Worm (Caenorhabditis elegans) whole organism, L1 larva: ENCODE measurements around the gene K08D12.8.
A peak's percentile ranks its signal among the peaks of the same experiment; 100 is the strongest.

ENCODE experiments used
- C04F5.9 ChIP-seq: sonication (generic microtip); optimal IDR thresholded peaks from 2 replicates; lab custom pipeline; 2016; ENCODE audit warnings: missing genetic modification characterization, missing compliant biosample characterization
- C16A3.4 ChIP-seq: fragments of 150-350 bp; optimal IDR thresholded peaks from 2 replicates; lab custom pipeline; 2014; ENCODE audit warnings: missing biosample characterization, missing genetic modification characterization
- C34B4.2 ChIP-seq: sonication (generic microtip); optimal IDR thresholded peaks from 2 replicates; lab custom pipeline; 2017; ENCODE audit warnings: mild to moderate bottlenecking, missing genetic modification characterization, missing compliant biosample characterization
- F16B12.6 ChIP-seq: fragments of 150-350 bp; optimal IDR thresholded peaks from 2 replicates; lab custom pipeline; 2014; ENCODE audit warnings: missing biosample characterization, missing genetic modification characterization
- Y116A8C.19 ChIP-seq: sonication (generic microtip); optimal IDR thresholded peaks from 2 replicates; lab custom pipeline; 2016; ENCODE audit warnings: missing compliant biosample characterization, missing genetic modification characterization, borderline replicate concordance
- aly-2 ChIP-seq: fragments of 150-350 bp; optimal IDR thresholded peaks from 2 replicates; lab custom pipeline; 2014; ENCODE audit warnings: missing biosample characterization, missing genetic modification characterization
- ceh-8 ChIP-seq: fragments of 200-800 bp; sonication (Bioruptor generic); optimal IDR thresholded peaks from 2 replicates; lab custom pipeline; 2018; ENCODE audit warnings: mild to moderate bottlenecking, missing genetic modification characterization, moderate library complexity, missing compliant biosample characterization
- ceh-82 ChIP-seq, 3 experiments: fragments of 150-350 bp in 1 of 3; sonication (generic microtip) in 2 of 3; optimal IDR thresholded peaks; 2 replicates each; lab custom pipeline; 2014 to 2017; ENCODE audit warnings: missing biosample characterization in 3 of 3, missing genetic modification characterization in 3 of 3
- ceh-88 ChIP-seq: fragments of 200-800 bp; sonication (Bioruptor generic); IDR thresholded peaks from 2 replicates; pipeline ENCODE4 v1.3.6; 2022; ENCODE audit warnings: missing genetic modification characterization, missing compliant biosample characterization
- ces-1 ChIP-seq: fragments of 150-350 bp; optimal IDR thresholded peaks from 2 replicates; lab custom pipeline; 2014; ENCODE audit warnings: missing biosample characterization, missing genetic modification reagents, missing genetic modification characterization
- dpl-1 ChIP-seq, 3 experiments: fragments of 150-350 bp in 2 of 3; sonication (generic microtip) in 1 of 3; optimal IDR thresholded peaks; 2 replicates each; lab custom pipeline; 2014 to 2017; ENCODE audit warnings: missing biosample characterization in 3 of 3, missing genetic modification characterization in 3 of 3, missing genetic modification reagents in 3 of 3
- dsc-1 ChIP-seq: sonication (generic microtip); optimal IDR thresholded peaks from 2 replicates; lab custom pipeline; 2016; ENCODE audit warnings: mild to moderate bottlenecking, missing genetic modification characterization, missing compliant biosample characterization
- efl-1 ChIP-seq, 4 experiments: fragments of 150-350 bp; optimal IDR thresholded peaks in 3 of 4; peaks in 1 of 4; 1 replicate in 1 of 4; 2 replicates in 3 of 4; lab custom pipeline; 2014; ENCODE audit warnings: missing biosample characterization in 2 of 4, missing genetic modification characterization in 2 of 4, missing genetic modification reagents in 2 of 4
- efl-3 ChIP-seq: fragments of 200-800 bp; sonication (Bioruptor generic); optimal IDR thresholded peaks from 2 replicates; lab custom pipeline; 2018; ENCODE audit warnings: mild to moderate bottlenecking, missing genetic modification characterization, missing compliant biosample characterization
- elt-3 ChIP-seq, 6 experiments: fragments of 150-350 bp in 1 of 6; sonication (generic microtip); optimal IDR thresholded peaks; 2 replicates each; lab custom pipeline; 2017 to 2018; ENCODE audit warnings: missing biosample characterization in 6 of 6, missing genetic modification characterization in 6 of 6, inconsistent platforms in 1 of 6
- ets-5 ChIP-seq: fragments of 200-800 bp; sonication (Bioruptor generic); IDR thresholded peaks from 2 replicates; pipeline ENCODE4 v1.3.6; 2022; ENCODE audit warnings: missing genetic modification characterization, missing compliant biosample characterization
- fkh-10 ChIP-seq: sonication (generic microtip); optimal IDR thresholded peaks from 2 replicates; lab custom pipeline; 2017; ENCODE audit warnings: missing biosample characterization, missing genetic modification reagents, missing genetic modification characterization
- fkh-8 ChIP-seq: sonication (generic microtip); optimal IDR thresholded peaks from 2 replicates; lab custom pipeline; 2016; ENCODE audit warnings: mild to moderate bottlenecking, missing genetic modification characterization, missing compliant biosample characterization
- fos-1 ChIP-seq: fragments of 150-350 bp; optimal IDR thresholded peaks from 2 replicates; lab custom pipeline; 2014; ENCODE audit warnings: missing biosample characterization, missing genetic modification characterization
- grh-1 ChIP-seq: fragments of 200-800 bp; sonication (Bioruptor generic); IDR thresholded peaks from 2 replicates; pipeline ENCODE4 v1.3.6; 2022; ENCODE audit warnings: missing genetic modification reagents, missing genetic modification characterization, missing compliant biosample characterization
- hlh-17 ChIP-seq: fragments of 200-800 bp; sonication (Bioruptor generic); optimal IDR thresholded peaks from 2 replicates; lab custom pipeline; 2018; ENCODE audit warnings: missing genetic modification characterization, mild to moderate bottlenecking, missing compliant biosample characterization, moderate library complexity, borderline replicate concordance
- hlh-4 ChIP-seq: sonication (generic microtip); optimal IDR thresholded peaks from 2 replicates; lab custom pipeline; 2016; ENCODE audit warnings: mild to moderate bottlenecking, missing genetic modification characterization, missing compliant biosample characterization
- hpl-2 ChIP-seq: fragments of 150-350 bp; optimal IDR thresholded peaks from 2 replicates; lab custom pipeline; 2014; ENCODE audit warnings: missing biosample characterization, missing genetic modification reagents, missing genetic modification characterization
- irx-1 ChIP-seq: sonication (generic microtip); optimal IDR thresholded peaks from 2 replicates; lab custom pipeline; 2016; ENCODE audit warnings: missing genetic modification characterization, missing compliant biosample characterization
- isw-1 ChIP-seq: fragments of 200-800 bp; sonication (Bioruptor generic); IDR thresholded peaks from 2 replicates; pipeline ENCODE4 v1.3.6; 2022; ENCODE audit warnings: missing genetic modification characterization, missing compliant biosample characterization
- jun-1 ChIP-seq: fragments of 150-350 bp; optimal IDR thresholded peaks from 2 replicates; lab custom pipeline; 2014; ENCODE audit warnings: missing biosample characterization, missing genetic modification reagents, missing genetic modification characterization
- lin-13 ChIP-seq: fragments of 150-350 bp; optimal IDR thresholded peaks from 2 replicates; lab custom pipeline; 2014; ENCODE audit warnings: missing biosample characterization, missing genetic modification reagents, missing genetic modification characterization
- lin-15B ChIP-seq: fragments of 150-350 bp; sonication (generic microtip); optimal IDR thresholded peaks from 3 replicates; lab custom pipeline; 2014; ENCODE audit warnings: missing biosample characterization, missing genetic modification characterization
- lin-35 ChIP-seq, 2 experiments: fragments of 150-350 bp; optimal IDR thresholded peaks; 2 replicates each; lab custom pipeline; 2014; ENCODE audit warnings: missing biosample characterization in 2 of 2, missing genetic modification characterization in 2 of 2, missing genetic modification reagents in 2 of 2
- mdl-1 ChIP-seq, 2 experiments: fragments of 150-350 bp; optimal IDR thresholded peaks; 2 replicates each; lab custom pipeline; 2014 to 2017; ENCODE audit warnings: missing biosample characterization in 2 of 2, missing genetic modification characterization in 2 of 2, inconsistent platforms in 1 of 2
- nhr-11 ChIP-seq: fragments of 150-350 bp; optimal IDR thresholded peaks from 2 replicates; lab custom pipeline; 2014; ENCODE audit warnings: missing biosample characterization, missing genetic modification characterization
- nhr-12 ChIP-seq: sonication (generic microtip); optimal IDR thresholded peaks from 2 replicates; lab custom pipeline; 2017; ENCODE audit warnings: missing biosample characterization, missing genetic modification characterization
- nhr-19 ChIP-seq: fragments of 200-800 bp; sonication (Bioruptor generic); conservative IDR thresholded peaks from 2 replicates; pipeline ENCODE4 v1.3.6; 2022; ENCODE audit warnings: missing genetic modification characterization, missing compliant biosample characterization
- nhr-20 ChIP-seq: sonication (generic microtip); optimal IDR thresholded peaks from 2 replicates; lab custom pipeline; 2016; ENCODE audit warnings: mild to moderate bottlenecking, missing genetic modification characterization, missing compliant biosample characterization
- nhr-237 ChIP-seq: fragments of 150-350 bp; optimal IDR thresholded peaks from 2 replicates; lab custom pipeline; 2014; ENCODE audit warnings: missing biosample characterization, missing genetic modification characterization
- nhr-28 ChIP-seq: fragments of 150-350 bp; optimal IDR thresholded peaks from 2 replicates; lab custom pipeline; 2014; ENCODE audit warnings: missing biosample characterization, missing genetic modification characterization
- nhr-71 ChIP-seq: sonication (generic microtip); optimal IDR thresholded peaks from 2 replicates; lab custom pipeline; 2016; ENCODE audit warnings: mild to moderate bottlenecking, missing genetic modification characterization, moderate library complexity, missing compliant biosample characterization
- nhr-76 ChIP-seq: sonication (generic microtip); optimal IDR thresholded peaks from 2 replicates; lab custom pipeline; 2017; ENCODE audit warnings: missing biosample characterization, missing genetic modification characterization
- nhr-77 ChIP-seq: fragments of 150-350 bp; optimal IDR thresholded peaks from 2 replicates; lab custom pipeline; 2014; ENCODE audit warnings: missing biosample characterization, missing genetic modification characterization
- nhr-84 ChIP-seq: sonication (generic microtip); optimal IDR thresholded peaks from 2 replicates; lab custom pipeline; 2017; ENCODE audit warnings: missing biosample characterization, missing genetic modification characterization
- nhr-85 ChIP-seq: sonication (generic microtip); peaks from one replicate; lab custom pipeline; 2016; ENCODE audit warnings: missing genetic modification characterization, inconsistent platforms, missing compliant biosample characterization
- nhr-90 ChIP-seq: sonication (generic microtip); optimal IDR thresholded peaks from 2 replicates; lab custom pipeline; 2016; ENCODE audit warnings: mild to moderate bottlenecking, missing genetic modification characterization, missing compliant biosample characterization; ENCODE audit not compliant: poor library complexity
- pqm-1 ChIP-seq: sonication (generic microtip); optimal IDR thresholded peaks from 3 replicates; lab custom pipeline; 2017; ENCODE audit warnings: missing biosample characterization, missing genetic modification characterization
- skn-1 ChIP-seq: fragments of 150-350 bp; optimal IDR thresholded peaks from 2 replicates; lab custom pipeline; 2014; ENCODE audit warnings: missing biosample characterization, missing genetic modification characterization
- snu-23 ChIP-seq: sonication (generic microtip); optimal IDR thresholded peaks from 2 replicates; lab custom pipeline; 2016; ENCODE audit warnings: missing genetic modification characterization, missing compliant biosample characterization
- sox-4 ChIP-seq: sonication (generic microtip); optimal IDR thresholded peaks from 2 replicates; lab custom pipeline; 2016; ENCODE audit warnings: missing genetic modification characterization, missing compliant biosample characterization
- sptf-1 ChIP-seq: fragments of 150-350 bp; optimal IDR thresholded peaks from 2 replicates; lab custom pipeline; 2014; ENCODE audit warnings: missing biosample characterization, missing genetic modification characterization
- swsn-7 ChIP-seq: sonication (generic microtip); optimal IDR thresholded peaks from 2 replicates; lab custom pipeline; 2016; ENCODE audit warnings: missing genetic modification characterization, missing compliant biosample characterization
- unc-130 ChIP-seq: fragments of 150-350 bp; optimal IDR thresholded peaks from 2 replicates; lab custom pipeline; 2017; ENCODE audit warnings: missing biosample characterization, missing genetic modification characterization, inconsistent platforms
- unc-98 ChIP-seq: fragments of 200-800 bp; sonication (Bioruptor generic); IDR thresholded peaks from 2 replicates; pipeline ENCODE4 v1.3.6; 2022; ENCODE audit warnings: missing genetic modification characterization, missing compliant biosample characterization
- zag-1 ChIP-seq: fragments of 150-350 bp; optimal IDR thresholded peaks from 2 replicates; lab custom pipeline; 2014; ENCODE audit warnings: missing biosample characterization, missing genetic modification characterization
- ztf-4 ChIP-seq: fragments of 150-350 bp; optimal IDR thresholded peaks from 2 replicates; lab custom pipeline; 2014; ENCODE audit warnings: missing biosample characterization, missing genetic modification characterization

Gene K08D12.8

ce11 chrIV:1709695-1710315 is 16.2 kb upstream of the K08D12.8 start, which contains the start of the genes pbs-1 and K08D12.3 (continued):
- TF ChIP-seq lin-15B (peak; percentile 78), zag-1 (tag; lab: Kevin White, UChicago) (no peak), nhr-20 (tag; lab: Kevin White, UChicago) (peak; percentile 81), lin-13 (peak; percentile 87), nhr-84 (tag; lab: Kevin White, UChicago) (no peak), swsn-7 (tag; lab: Kevin White, UChicago) (peak; percentile 84), nhr-28 (tag; lab: Kevin White, UChicago) (no peak), hlh-17 (GFP tag; lab: Kevin White, UChicago) (no peak), ces-1 (GFP tag; lab: Kevin White, UChicago) (no peak), lin-35 (GFP tag; optimal IDR thresholded peaks at IDR 0.05; lab: Kevin White, UChicago) (peak; percentile 94 to 95), C34B4.2 (tag; lab: Kevin White, UChicago) (no peak), nhr-12 (tag; lab: Kevin White, UChicago) (no peak), hlh-4 (tag; lab: Kevin White, UChicago) (no peak), grh-1 (peak; percentile 80), elt-3 (tag; optimal IDR thresholded peaks at IDR 0.05; lab: Kevin White, UChicago) (peak in 4 of 6 experiments; percentile 39 to 81 (median 48)), nhr-90 (tag; lab: Kevin White, UChicago) (peak; percentile 84), sptf-1 (no peak), F16B12.6 (peak; percentile 39), snu-23 (peak; percentile 87), irx-1 (tag; lab: Kevin White, UChicago) (peak; percentile 42), unc-98 (GFP tag; lab: Robert Waterston, UW) (no peak; the same call in 1 of the 2 replicates), fos-1 (tag; lab: Kevin White, UChicago) (peak; percentile 31), nhr-76 (no peak), efl-1 (optimal IDR thresholded peaks at IDR 0.05; lab: Kevin White, UChicago) (peak; percentile 70 to 93), efl-1 (GFP tag; optimal IDR thresholded peaks at IDR 0.05 in 1 of 2; lab: Kevin White, UChicago) (peak; percentile 92 to 99), nhr-237 (tag; lab: Kevin White, UChicago) (no peak), dpl-1 (GFP tag; optimal IDR thresholded peaks at IDR 0.05; lab: Kevin White, UChicago) (peak; percentile 89 to 93 (median 92)), jun-1 (tag; lab: Kevin White, UChicago) (peak; percentile 66), dsc-1 (peak; percentile 73), nhr-11 (tag; lab: Kevin White, UChicago) (peak; percentile 50), skn-1 (peak; percentile 98), efl-3 (GFP tag; lab: Kevin White, UChicago) (no peak), nhr-71 (peak; percentile 90), C16A3.4 (peak; percentile 85), unc-130 (tag; lab: Kevin White, UChicago) (peak; percentile 74), ceh-88 (GFP tag; lab: Robert Waterston, UW) (peak; percentile 41; the same call in 1 of the 2 replicates), fkh-10 (GFP tag; lab: Kevin White, UChicago) (peak; percentile 6), C04F5.9 (tag; lab: Kevin White, UChicago) (no peak), Y116A8C.19 (tag; lab: Kevin White, UChicago) (no peak), mdl-1 (tag; optimal IDR thresholded peaks at IDR 0.05; lab: Kevin White, UChicago) (peak in 1 of 2 experiments; percentile 80), ets-5 (GFP tag; lab: Robert Waterston, UW) (no peak), aly-2 (tag; lab: Kevin White, UChicago) (peak; percentile 55), ceh-8 (GFP tag; lab: Kevin White, UChicago) (no peak), hpl-2 (GFP tag; lab: Kevin White, UChicago) (peak; percentile 21), isw-1 (GFP tag; lab: Robert Waterston, UW) (peak; percentile 63), ceh-82 (tag; optimal IDR thresholded peaks at IDR 0.05; lab: Kevin White, UChicago) (peak; percentile 74 to 84 (median 77)), nhr-19 (peak; percentile 88), pqm-1 (tag; lab: Kevin White, UChicago) (no peak), ztf-4 (peak; percentile 66), nhr-85 (tag; lab: Kevin White, UChicago) (peak; percentile 90), nhr-77 (tag; lab: Kevin White, UChicago) (peak; percentile 58), fkh-8 (peak; percentile 71), sox-4 (tag; lab: Kevin White, UChicago) (no peak)
